Worm (Caenorhabditis elegans) whole organism, late embryonic: ENCODE results near the gene Y75B7AL.2.

ENCODE experiments used
- F13H6.1 ChIP-seq: sonication (generic microtip); optimal IDR thresholded peaks from 2 replicates; lab custom pipeline; 2016; ENCODE audit warnings: missing genetic modification characterization, missing compliant biosample characterization
- K09A11.1 ChIP-seq: sonication (generic microtip); optimal IDR thresholded peaks from 2 replicates; lab custom pipeline; 2017; ENCODE audit warnings: antibody characterized with exemption, mild to moderate bottlenecking, missing genetic modification characterization, missing compliant biosample characterization; ENCODE audit not compliant: insufficient read depth
- ceh-2 ChIP-seq: sonication (generic microtip); optimal IDR thresholded peaks from 2 replicates; lab custom pipeline; 2016; ENCODE audit warnings: missing genotype, missing genetic modification characterization, missing compliant biosample characterization
- che-1 ChIP-seq: sonication (generic microtip); optimal IDR thresholded peaks from 2 replicates; lab custom pipeline; 2016; ENCODE audit warnings: mild to moderate bottlenecking, missing genetic modification characterization, missing compliant biosample characterization
- dmd-4 ChIP-seq: sonication (generic microtip); optimal IDR thresholded peaks from 2 replicates; lab custom pipeline; 2016; ENCODE audit warnings: borderline replicate concordance, missing genetic modification characterization, missing compliant biosample characterization
- dve-1 ChIP-seq: sonication (generic microtip); optimal IDR thresholded peaks from 2 replicates; lab custom pipeline; 2017; ENCODE audit warnings: antibody characterized with exemption, mild to moderate bottlenecking, missing genetic modification characterization, missing compliant biosample characterization
- ets-4 ChIP-seq: sonication (generic microtip); optimal IDR thresholded peaks from 2 replicates; lab custom pipeline; 2016; ENCODE audit warnings: missing genetic modification characterization, missing compliant biosample characterization
- fkh-6 ChIP-seq: sonication (generic microtip); optimal IDR thresholded peaks from 2 replicates; lab custom pipeline; 2016; ENCODE audit warnings: missing genetic modification characterization, missing compliant biosample characterization
- gmeb-2 ChIP-seq: sonication (generic microtip); optimal IDR thresholded peaks from 2 replicates; lab custom pipeline; 2016; ENCODE audit warnings: missing genetic modification characterization, inconsistent platforms, missing compliant biosample characterization
- hlh-13 ChIP-seq: fragments of 200-800 bp; sonication (Bioruptor generic); optimal IDR thresholded peaks from 2 replicates; lab custom pipeline; 2018; ENCODE audit warnings: mild to moderate bottlenecking, missing genetic modification characterization, missing compliant biosample characterization
- hlh-6 ChIP-seq: sonication (generic microtip); optimal IDR thresholded peaks from 2 replicates; lab custom pipeline; 2016; ENCODE audit warnings: missing genotype, missing genetic modification characterization, missing compliant biosample characterization
- hlh-8 ChIP-seq: sonication (generic microtip); optimal IDR thresholded peaks from 2 replicates; lab custom pipeline; 2016; ENCODE audit warnings: missing genotype, missing genetic modification characterization, missing compliant biosample characterization
- lin-11 ChIP-seq: fragments of 200-800 bp; sonication (Bioruptor generic); optimal IDR thresholded peaks from 2 replicates; lab custom pipeline; 2018; ENCODE audit warnings: mild to moderate bottlenecking, missing genetic modification characterization, missing compliant biosample characterization
- madf-2 ChIP-seq: sonication (generic microtip); optimal IDR thresholded peaks from 2 replicates; lab custom pipeline; 2017; ENCODE audit warnings: missing genetic modification characterization, missing compliant biosample characterization
- nfya-1 ChIP-seq: sonication (generic microtip); optimal IDR thresholded peaks from 2 replicates; lab custom pipeline; 2017; ENCODE audit warnings: missing genetic modification characterization, mild to moderate bottlenecking, missing compliant biosample characterization, antibody characterized with exemption, moderate library complexity
- nhr-11 ChIP-seq: fragments of 150-350 bp; optimal IDR thresholded peaks from 2 replicates; lab custom pipeline; 2014; ENCODE audit warnings: missing biosample characterization, missing genetic modification characterization
- npax-4 ChIP-seq: sonication (generic microtip); optimal IDR thresholded peaks from 2 replicates; lab custom pipeline; 2016; ENCODE audit warnings: missing genetic modification characterization, missing compliant biosample characterization
- pag-3 ChIP-seq: sonication (generic microtip); optimal IDR thresholded peaks from 2 replicates; lab custom pipeline; 2016; ENCODE audit warnings: missing compliant biosample characterization, missing genetic modification characterization, borderline replicate concordance
- pat-9 ChIP-seq: fragments of 200-800 bp; sonication (Bioruptor generic); optimal IDR thresholded peaks from 2 replicates; lab custom pipeline; 2018; ENCODE audit warnings: mild to moderate bottlenecking, missing genetic modification characterization, moderate library complexity, missing compliant biosample characterization
- pax-1 ChIP-seq: fragments of 150-350 bp; optimal IDR thresholded peaks from 2 replicates; lab custom pipeline; 2014; ENCODE audit warnings: missing biosample characterization, missing genetic modification characterization
- pha-4 ChIP-seq: fragments of 150-350 bp; optimal IDR thresholded peaks from 2 replicates; lab custom pipeline; 2018; ENCODE audit warnings: missing biosample characterization, missing genetic modification reagents, missing genetic modification characterization
- pqm-1 ChIP-seq: sonication (generic microtip); optimal IDR thresholded peaks from 2 replicates; lab custom pipeline; 2016; ENCODE audit warnings: missing genetic modification characterization, missing compliant biosample characterization
- ref-2 ChIP-seq: sonication (generic microtip); optimal IDR thresholded peaks from 2 replicates; lab custom pipeline; 2016; ENCODE audit warnings: missing genetic modification characterization, missing compliant biosample characterization
- sdc-2 ChIP-seq: sonication (generic microtip); optimal IDR thresholded peaks from 2 replicates; lab custom pipeline; 2016; ENCODE audit warnings: missing genotype, missing genetic modification characterization, missing compliant biosample characterization
- sox-2 ChIP-seq: fragments of 200-800 bp; sonication (Bioruptor generic); IDR thresholded peaks from 2 replicates; pipeline ENCODE4 v1.3.6; 2022; ENCODE audit warnings: missing genetic modification reagents, missing genetic modification characterization, missing compliant biosample characterization
- sox-4 ChIP-seq: sonication (generic microtip); optimal IDR thresholded peaks from 2 replicates; lab custom pipeline; 2017; ENCODE audit warnings: mild to moderate bottlenecking, missing genetic modification characterization, inconsistent platforms, missing compliant biosample characterization
- syd-9 ChIP-seq: sonication (generic microtip); optimal IDR thresholded peaks from 2 replicates; lab custom pipeline; 2016; ENCODE audit warnings: mild to moderate bottlenecking, missing genetic modification characterization, moderate library complexity, missing compliant biosample characterization
- unc-42 ChIP-seq: sonication (generic microtip); optimal IDR thresholded peaks from 2 replicates; lab custom pipeline; 2016; ENCODE audit warnings: missing genotype, missing genetic modification characterization, missing compliant biosample characterization
- unc-55 ChIP-seq: sonication (generic microtip); optimal IDR thresholded peaks from 2 replicates; lab custom pipeline; 2017; ENCODE audit warnings: missing biosample characterization, missing genetic modification reagents, missing genetic modification characterization

Y75B7AL.2 gene

DNA sequence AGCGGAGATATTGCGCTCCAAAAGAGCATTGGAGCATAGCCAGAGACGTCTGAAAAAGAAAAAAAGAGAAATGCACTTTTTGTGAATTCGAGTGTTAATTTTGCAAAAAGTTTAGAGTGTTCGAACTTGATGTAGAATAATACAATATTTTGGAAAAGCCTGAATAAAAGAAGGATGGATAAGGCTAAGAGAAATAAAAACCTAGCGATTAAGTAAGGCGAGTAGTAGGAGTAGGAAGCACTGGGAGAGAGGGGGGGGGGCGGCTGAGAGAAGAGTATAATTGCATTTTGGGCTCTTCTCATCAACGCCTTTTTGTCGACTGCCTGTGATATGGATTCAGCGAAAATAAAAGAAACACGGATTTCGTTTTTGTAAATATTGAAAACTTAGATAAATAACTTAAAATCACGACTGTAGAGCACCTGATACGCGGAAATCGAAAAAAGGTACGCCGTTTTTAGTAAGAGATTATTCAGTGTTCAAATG lies 40.0 kb downstream of the Y75B7AL.2 start, which contains the start of gene F16B3.3:
F16B3.3 (minus strand) TSS at position 51 of the 486 bp plus-strand sequence.
- no peak for TF ChIP-seq hlh-8
- TF ChIP-seq unc-42 (tag; lab: Kevin White, UChicago), result peak; percentile 58

DNA sequence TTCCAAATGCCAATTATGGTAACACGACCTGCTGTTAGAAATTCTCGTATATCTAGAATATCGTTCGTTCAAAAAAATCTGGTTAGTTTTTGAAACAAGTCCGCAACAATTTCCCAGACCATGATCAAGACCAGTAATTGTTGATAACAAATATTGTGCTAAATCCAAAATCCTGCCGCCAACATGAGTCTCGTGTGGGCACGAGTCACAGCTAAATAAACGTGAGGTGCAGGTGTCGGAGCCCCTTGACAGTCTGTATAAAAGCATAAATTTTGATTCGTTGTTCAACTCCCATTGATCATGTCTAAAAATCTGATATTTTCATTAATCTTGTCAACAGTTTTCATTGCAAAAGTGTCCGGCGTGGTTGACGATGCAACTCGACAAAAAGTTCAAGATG lies 43.1 kb downstream of the Y75B7AL.2 start, which contains the start of gene F16B3.2:
F16B3.2 (plus strand) TSS at position 301 of the 400 bp plus-strand sequence.
- TF ChIP-seq hlh-8 (no peak), pha-4 (tag; lab: Kevin White, UChicago) (no peak), K09A11.1 (tag; lab: Kevin White, UChicago) (no peak), fkh-6 (tag; lab: Kevin White, UChicago) (no peak), gmeb-2 (tag; lab: Kevin White, UChicago) (no peak), pqm-1 (tag; lab: Kevin White, UChicago) (no peak), ceh-2 (tag; lab: Kevin White, UChicago) (no peak), F13H6.1 (tag; lab: Kevin White, UChicago) (no peak), madf-2 (no peak), unc-55 (GFP tag; lab: Kevin White, UChicago) (no peak)
- TF ChIP-seq, all 69 proteins: peak for 0

DNA sequence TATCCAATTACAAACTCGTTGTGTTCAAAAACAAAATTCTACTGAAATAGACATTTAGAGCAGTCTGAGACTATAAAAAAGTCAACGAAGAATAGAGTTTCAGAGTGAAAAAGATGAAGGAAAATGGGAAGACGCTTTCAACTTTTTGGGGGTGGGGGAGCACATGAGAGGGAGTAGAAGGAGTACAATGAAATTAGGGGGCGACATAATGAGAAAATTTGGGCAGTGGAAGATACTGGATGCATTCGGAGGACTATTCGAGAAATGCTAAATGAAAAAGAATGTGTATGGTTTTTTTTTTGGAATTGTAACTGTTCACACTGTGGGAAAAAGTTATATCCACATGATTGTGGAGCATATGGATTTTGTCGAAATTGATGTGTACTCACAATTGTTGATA lies 44.7 kb downstream of the Y75B7AL.2 start:
- TF ChIP-seq unc-42 (tag; lab: Kevin White, UChicago), result peak; percentile 76
- TF ChIP-seq pag-3 (tag; lab: Kevin White, UChicago), result no peak

DNA sequence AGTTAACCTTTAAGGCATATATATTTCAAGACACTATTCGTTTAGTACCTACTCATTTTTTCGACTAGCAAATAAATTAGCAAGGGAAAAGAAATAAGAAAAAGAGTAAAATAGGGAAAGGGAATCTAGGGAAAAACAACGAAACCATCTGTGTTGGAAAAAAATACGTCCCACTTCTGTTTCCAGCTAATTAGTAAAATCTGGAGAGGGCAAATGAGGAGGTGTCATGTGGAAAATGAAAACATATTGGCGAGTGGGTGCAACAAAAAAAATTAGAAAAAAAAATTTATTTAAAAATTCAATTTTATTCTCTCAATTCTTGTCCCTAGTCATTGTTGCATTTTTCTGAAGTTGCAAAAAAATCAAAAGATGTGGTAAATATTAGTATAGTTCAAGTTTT lies 50.2 kb downstream of the Y75B7AL.2 start:
- no peak for TF ChIP-seq unc-55 (GFP tag; lab: Kevin White, UChicago)
- no peak for TF ChIP-seq sox-4 (tag; lab: Kevin White, UChicago)
- TF ChIP-seq dmd-4, result no peak
- TF ChIP-seq, all 69 proteins: peak for 0

DNA sequence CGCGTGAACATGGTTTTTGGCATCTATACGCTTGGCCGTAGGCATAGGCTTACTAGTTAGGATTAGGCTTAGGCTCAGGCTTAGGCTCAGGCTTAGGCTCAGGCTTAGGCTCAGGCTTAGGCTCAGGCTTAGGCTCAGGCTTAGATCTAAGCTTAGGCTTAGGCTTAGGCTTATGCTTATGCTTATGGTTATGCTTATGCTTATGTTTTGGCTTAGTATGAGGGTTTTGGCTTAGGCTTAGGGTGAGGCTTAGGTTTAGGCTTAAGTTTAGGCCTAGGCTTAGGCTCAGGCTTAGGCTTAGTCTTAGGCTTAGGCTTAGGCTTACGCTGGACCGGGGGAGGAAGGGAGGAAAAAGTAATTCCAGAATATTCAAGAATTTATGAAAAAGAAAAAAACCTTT lies 52.1 kb downstream of the Y75B7AL.2 start:
- TF ChIP-seq dve-1 (tag; lab: Kevin White, UChicago) (peak; percentile 35), ref-2 (tag; lab: Kevin White, UChicago) (no peak), pag-3 (tag; lab: Kevin White, UChicago) (no peak)

DNA sequence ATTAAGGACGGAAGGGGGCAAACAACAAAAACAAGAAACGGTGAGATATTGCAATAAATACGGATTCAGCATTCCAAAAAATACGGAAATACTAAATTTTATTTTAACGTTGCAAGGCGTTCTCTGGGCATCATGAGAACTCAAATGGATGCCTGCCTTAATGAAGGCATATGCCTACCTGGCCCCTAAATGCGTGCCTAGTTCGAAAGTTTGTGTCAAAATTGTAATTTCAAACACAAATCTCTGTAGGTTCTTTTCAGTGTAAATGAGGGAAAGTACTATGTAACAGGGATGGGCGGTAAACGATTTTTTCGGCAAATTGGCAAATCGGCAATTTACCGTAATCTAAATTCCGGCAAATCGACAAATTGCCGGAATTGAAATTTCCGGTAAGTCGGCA lies 55.9 kb downstream of the Y75B7AL.2 start:
- TF ChIP-seq pqm-1 (tag; lab: Kevin White, UChicago), result no peak
- no peak for TF ChIP-seq ref-2 (tag; lab: Kevin White, UChicago)
- TF ChIP-seq ets-4 (tag; lab: Kevin White, UChicago), result no peak

DNA sequence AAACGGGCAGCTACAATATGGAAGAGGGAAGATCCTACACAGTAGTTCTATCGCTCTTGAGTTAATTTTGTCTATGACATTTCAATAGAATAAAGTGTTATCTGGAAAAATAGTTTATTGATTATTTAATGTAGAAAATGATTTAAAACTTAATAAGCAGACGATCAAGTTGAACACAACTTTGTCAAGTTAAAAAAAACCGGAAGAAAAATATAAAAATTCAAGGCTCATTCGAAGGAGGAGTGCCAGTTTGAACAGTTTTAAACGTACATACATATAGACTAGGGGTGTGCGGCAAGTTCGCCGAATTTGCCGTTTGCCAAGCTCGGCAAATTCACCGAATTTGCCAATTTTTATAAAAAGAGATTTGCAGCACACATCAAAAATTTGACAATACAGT lies 58.7 kb downstream of the Y75B7AL.2 start, which contains the start of gene egl-2:
egl-2 (minus strand) TSS at position 101 of the 400 bp plus-strand sequence.
- TF ChIP-seq hlh-13 (GFP tag; lab: Kevin White, UChicago) (no peak), nfya-1 (no peak), hlh-6 (no peak), npax-4 (no peak), syd-9 (tag; lab: Kevin White, UChicago) (no peak), sox-2 (GFP tag; lab: Robert Waterston, UW) (no peak), che-1 (tag; lab: Kevin White, UChicago) (no peak), sdc-2 (tag; lab: Kevin White, UChicago) (no peak), nhr-11 (tag; lab: Kevin White, UChicago) (no peak), pat-9 (tag; lab: Kevin White, UChicago) (no peak)
- TF ChIP-seq, all 69 proteins: peak for 0

DNA sequence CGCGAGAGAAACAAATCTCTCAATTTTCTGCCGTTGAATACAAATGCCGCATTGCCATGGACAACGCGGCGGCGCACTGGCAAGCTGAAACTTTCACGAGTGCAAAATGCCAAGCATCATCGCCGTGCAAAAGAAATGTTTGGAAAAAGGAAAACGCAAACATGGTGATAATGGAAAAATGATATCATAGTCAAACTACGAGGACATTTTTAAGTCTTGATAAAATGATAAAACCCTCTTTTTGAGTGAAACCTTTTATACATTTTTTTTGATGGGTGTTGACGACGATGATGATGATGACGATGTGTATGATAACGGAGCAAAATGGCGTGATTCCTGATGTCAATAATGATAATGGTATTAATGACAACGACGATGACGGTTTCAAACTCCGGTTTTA lies 70.7 kb downstream of the Y75B7AL.2 start:
- TF ChIP-seq pax-1 (tag; lab: Kevin White, UChicago) (no peak), pha-4 (tag; lab: Kevin White, UChicago) (no peak), lin-11 (tag; lab: Kevin White, UChicago) (no peak)
